Worm (Caenorhabditis elegans): ENCODE results near the gene F19G12.9.

ce11 chrX:1454385-1454784 lies 35.4 kb downstream of the F19G12.9 start:
- TF ChIP-seq dpl-1 (GFP tag; optimal IDR thresholded peaks at IDR 0.05) (peak in 2 of 3 experiments; percentile 42 to 48), skn-1 (tag; optimal IDR thresholded peaks at IDR 0.05) (peak; percentile 99), nhr-76 (tag; optimal IDR thresholded peaks at IDR 0.05) (no peak), nhr-12 (tag; optimal IDR thresholded peaks at IDR 0.05) (no peak), hpl-2 (GFP tag; optimal IDR thresholded peaks at IDR 0.05) (peak; percentile 77), nhr-20 (tag; optimal IDR thresholded peaks at IDR 0.05) (peak; percentile 93), nhr-71 (tag; optimal IDR thresholded peaks at IDR 0.05) (peak; percentile 95), snpc-4 (tag; optimal IDR thresholded peaks at IDR 0.05) (peak; percentile 65), ceh-82 (tag; optimal IDR thresholded peaks at IDR 0.05) (peak; percentile 91 to 94 (median 93))

Measured in whole organism, L1 larva.